Fruit fly (Drosophila melanogaster) whole organism, embryonic: ENCODE data around the gene cbt.

Experiments
- Adf1 ChIP-seq: fragments of 200-800 bp; sonication (Bioruptor generic); IDR thresholded peaks from 2 replicates; pipeline ENCODE4 v1.3.6; 2022; ENCODE audit warnings: missing biosample characterization, missing genetic modification characterization
- CG10147 ChIP-seq: fragments of 200-800 bp; sonication (Bioruptor generic); optimal IDR thresholded peaks from 2 replicates; lab custom pipeline; 2019; ENCODE audit warnings: missing biosample characterization, mild to moderate bottlenecking, missing genetic modification characterization, moderate library complexity
- CG10209 ChIP-seq: fragments of 200-800 bp; sonication (Bioruptor generic); optimal IDR thresholded peaks from 3 replicates; lab custom pipeline; 2017; ENCODE audit warnings: missing biosample characterization, mild to moderate bottlenecking, missing genetic modification characterization, missing genetic modification reagents
- CG10267 ChIP-seq: fragments of 200-800 bp; sonication (Bioruptor generic); optimal IDR thresholded peaks from 2 replicates; lab custom pipeline; 2018; ENCODE audit warnings: missing biosample characterization, mild to moderate bottlenecking, missing genetic modification characterization, moderate library complexity
- CG10565 ChIP-seq: fragments of 200-800 bp; sonication (Bioruptor generic); optimal IDR thresholded peaks from 3 replicates; lab custom pipeline; 2016; ENCODE audit warnings: missing biosample characterization, mild to moderate bottlenecking, missing genetic modification characterization
- CG10979 ChIP-seq: fragments of 200-800 bp; sonication (Bioruptor generic); optimal IDR thresholded peaks from 2 replicates; lab custom pipeline; 2018; ENCODE audit warnings: missing biosample characterization, mild to moderate bottlenecking, missing genetic modification characterization, moderate library complexity
- CG11085 ChIP-seq: fragments of 200-800 bp; sonication (Bioruptor generic); IDR thresholded peaks from 2 replicates; pipeline ENCODE4 v1.3.6; 2022; ENCODE audit warnings: missing biosample characterization, missing genetic modification characterization
- CG12299 ChIP-seq: fragments of 200-800 bp; sonication (Bioruptor generic); optimal IDR thresholded peaks from 2 replicates; lab custom pipeline; 2018; ENCODE audit warnings: missing biosample characterization, mild to moderate bottlenecking, missing genetic modification characterization
- CG13775 ChIP-seq: fragments of 200-800 bp; sonication (Bioruptor generic); optimal IDR thresholded peaks from 3 replicates; lab custom pipeline; 2017; ENCODE audit warnings: missing biosample characterization, mild to moderate bottlenecking, missing genetic modification characterization
- CG14667 ChIP-seq: fragments of 200-800 bp; sonication (Bioruptor generic); IDR thresholded peaks from 2 replicates; pipeline ENCODE4 v1.3.6; 2022; ENCODE audit warnings: missing biosample characterization, missing genetic modification characterization
- CG15479 ChIP-seq: fragments of 200-800 bp; sonication (Bioruptor generic); optimal IDR thresholded peaks from 3 replicates; lab custom pipeline; 2019; ENCODE audit warnings: missing biosample characterization, mild to moderate bottlenecking, missing genetic modification characterization, moderate library complexity
- CG17802 ChIP-seq: fragments of 200-800 bp; sonication (Bioruptor generic); optimal IDR thresholded peaks from 2 replicates; lab custom pipeline; 2018; ENCODE audit warnings: missing biosample characterization, mild to moderate bottlenecking, missing genetic modification characterization, moderate library complexity
- CG2129 ChIP-seq: fragments of 200-800 bp; sonication (Bioruptor generic); IDR thresholded peaks from 2 replicates; pipeline ENCODE4 v1.3.6; 2022; ENCODE audit warnings: missing biosample characterization, missing genetic modification characterization; ENCODE audit not compliant: partially characterized antibody
- CG34422 ChIP-seq: fragments of 200-800 bp; sonication (Bioruptor generic); IDR thresholded peaks from 3 replicates; pipeline ENCODE4 v1.3.6; 2022; ENCODE audit warnings: missing biosample characterization, missing genetic modification characterization
- CG4360 ChIP-seq: fragments of 200-800 bp; sonication (Bioruptor generic); IDR thresholded peaks from 2 replicates; pipeline ENCODE4 v1.3.6; 2022; ENCODE audit warnings: missing biosample characterization, missing genetic modification characterization
- CG4820 ChIP-seq: fragments of 200-800 bp; sonication (Bioruptor generic); optimal IDR thresholded peaks from 3 replicates; lab custom pipeline; 2016; ENCODE audit warnings: missing biosample characterization, missing genetic modification characterization
- CG4854 ChIP-seq: fragments of 200-800 bp; sonication (Bioruptor generic); optimal IDR thresholded peaks from 2 replicates; lab custom pipeline; 2016; ENCODE audit warnings: missing biosample characterization, missing genetic modification characterization, inconsistent platforms
- CG6791 ChIP-seq: fragments of 200-800 bp; sonication (Bioruptor generic); IDR thresholded peaks from 3 replicates; pipeline ENCODE4 v1.3.6; 2022; ENCODE audit warnings: missing biosample characterization, missing genetic modification characterization; ENCODE audit not compliant: partially characterized antibody
- CG7963 ChIP-seq: fragments of 200-800 bp; sonication (Bioruptor generic); IDR thresholded peaks from 3 replicates; pipeline ENCODE4 v1.3.6; 2022; ENCODE audit warnings: missing biosample characterization, missing genetic modification characterization; ENCODE audit not compliant: partially characterized antibody
- CG8089 ChIP-seq: fragments of 200-800 bp; sonication (Bioruptor generic); optimal IDR thresholded peaks from 3 replicates; lab custom pipeline; 2016; ENCODE audit warnings: missing biosample characterization, missing genetic modification characterization
- CG8281 ChIP-seq: fragments of 200-800 bp; sonication (Bioruptor generic); optimal IDR thresholded peaks from 2 replicates; lab custom pipeline; 2018; ENCODE audit warnings: missing biosample characterization, mild to moderate bottlenecking, missing genetic modification characterization, moderate library complexity
- CTCF ChIP-seq: fragments of 200-800 bp; sonication (Bioruptor generic); optimal IDR thresholded peaks from 2 replicates; lab custom pipeline; 2017; ENCODE audit warnings: missing biosample characterization, mild to moderate bottlenecking, missing genetic modification characterization, moderate library complexity
- Dek ChIP-seq: fragments of 200-800 bp; sonication (Bioruptor generic); optimal IDR thresholded peaks from 3 replicates; lab custom pipeline; 2019; ENCODE audit warnings: missing biosample characterization, mild to moderate bottlenecking, missing genetic modification characterization, moderate library complexity
- HLH54F ChIP-seq: fragments of 200-800 bp; sonication (Bioruptor generic); optimal IDR thresholded peaks from 3 replicates; lab custom pipeline; 2016; ENCODE audit warnings: missing biosample characterization, missing genetic modification characterization
- Hmx ChIP-seq: fragments of 200-800 bp; sonication (Bioruptor generic); optimal IDR thresholded peaks from 2 replicates; lab custom pipeline; 2016; ENCODE audit warnings: missing biosample characterization, missing genetic modification characterization
- Hr3 ChIP-seq: fragments of 200-800 bp; sonication (Bioruptor generic); optimal IDR thresholded peaks from 3 replicates; lab custom pipeline; 2016; ENCODE audit warnings: missing biosample characterization, missing genetic modification characterization
- Mad ChIP-seq: fragments of 200-800 bp; sonication (Bioruptor generic); optimal IDR thresholded peaks from 2 replicates; lab custom pipeline; 2016; ENCODE audit warnings: missing biosample characterization, missing genetic modification characterization
- NC2β ChIP-seq: fragments of 200-800 bp; sonication (Bioruptor generic); optimal IDR thresholded peaks from 2 replicates; lab custom pipeline; 2016; ENCODE audit warnings: missing biosample characterization, missing genetic modification characterization
- Vsx1 ChIP-seq: fragments of 200-800 bp; sonication (Bioruptor generic); optimal IDR thresholded peaks from 2 replicates; lab custom pipeline; 2017; ENCODE audit warnings: missing biosample characterization, mild to moderate bottlenecking, missing genetic modification characterization, missing genetic modification reagents
- abd-A ChIP-seq: fragments of 200-800 bp; sonication (Bioruptor generic); optimal IDR thresholded peaks from 3 replicates; lab custom pipeline; 2019; ENCODE audit warnings: missing biosample characterization, mild to moderate bottlenecking, missing genetic modification characterization, moderate library complexity
- crp ChIP-seq, 2 experiments: fragments of 200-800 bp; sonication (Bioruptor generic); optimal IDR thresholded peaks; 2 replicates in 1 of 2; 3 replicates in 1 of 2; lab custom pipeline; 2017; ENCODE audit warnings: missing biosample characterization in 2 of 2, missing genetic modification characterization in 2 of 2, mild to moderate bottlenecking in 1 of 2, moderate library complexity in 1 of 2
- dan ChIP-seq: fragments of 200-800 bp; sonication (Bioruptor generic); IDR thresholded peaks from 2 replicates; pipeline ENCODE4 v1.3.6; 2022; ENCODE audit warnings: missing biosample characterization, missing genetic modification characterization
- dati ChIP-seq: fragments of 200-800 bp; sonication (Bioruptor generic); IDR thresholded peaks from 2 replicates; pipeline ENCODE4 v1.3.6; 2022; ENCODE audit warnings: missing biosample characterization, missing genetic modification characterization
- emc ChIP-seq: fragments of 200-800 bp; sonication (Bioruptor generic); optimal IDR thresholded peaks from 2 replicates; lab custom pipeline; 2016; ENCODE audit warnings: missing biosample characterization, missing genetic modification characterization
- ewg ChIP-seq: fragments of 200-800 bp; sonication (Bioruptor generic); optimal IDR thresholded peaks from 3 replicates; lab custom pipeline; 2017; ENCODE audit warnings: mild to moderate bottlenecking, missing biosample characterization, missing genetic modification reagents, missing genetic modification characterization
- fru ChIP-seq: fragments of >200 bp; optimal IDR thresholded peaks from 2 replicates; lab custom pipeline; 2017
- her ChIP-seq: fragments of 200-800 bp; sonication (Bioruptor generic); optimal IDR thresholded peaks from 2 replicates; lab custom pipeline; 2016; ENCODE audit warnings: missing biosample characterization, missing genetic modification characterization
- hth ChIP-seq: fragments of >200 bp; optimal IDR thresholded peaks from 2 replicates; lab custom pipeline; 2017; ENCODE audit warnings: inconsistent platforms
- kni ChIP-seq: fragments of 200-800 bp; sonication (Bioruptor generic); optimal IDR thresholded peaks from 3 replicates; lab custom pipeline; 2017; ENCODE audit warnings: mild to moderate bottlenecking, missing biosample characterization, missing genetic modification reagents, missing genetic modification characterization
- lmd ChIP-seq: fragments of 200-800 bp; sonication (Bioruptor generic); IDR thresholded peaks from 2 replicates; pipeline ENCODE4 v1.3.6; 2022; ENCODE audit warnings: missing biosample characterization, missing genetic modification characterization
- mam ChIP-seq: fragments of 200-800 bp; sonication (Bioruptor generic); optimal IDR thresholded peaks from 3 replicates; lab custom pipeline; 2016; ENCODE audit warnings: missing biosample characterization, missing genetic modification characterization
- nmo ChIP-seq: fragments of 200-800 bp; sonication (Bioruptor generic); optimal IDR thresholded peaks from 2 replicates; lab custom pipeline; 2018; ENCODE audit warnings: missing biosample characterization, mild to moderate bottlenecking, missing genetic modification characterization, moderate library complexity
- pan ChIP-seq, 4 experiments: fragments of >200 bp in 3 of 4; fragments of 200-800 bp in 1 of 4; sonication (Bioruptor generic) in 1 of 4; optimal IDR thresholded peaks in 3 of 4; IDR thresholded peaks in 1 of 4; 2 replicates each; pipeline versions ENCODE4 v1.3.6 to Lab custom; 2017 to 2022; ENCODE audit warnings: missing biosample characterization in 2 of 4, missing genetic modification characterization in 2 of 4, mixed read lengths in 1 of 4
- rib ChIP-seq: fragments of 200-800 bp; sonication (Bioruptor generic); IDR thresholded peaks from 2 replicates; pipeline ENCODE4 v1.3.6; 2022; ENCODE audit warnings: missing biosample characterization, missing genetic modification characterization
- sens ChIP-seq: fragments of 200-800 bp; sonication (Bioruptor generic); peaks from one replicate; lab custom pipeline; 2016; ENCODE audit warnings: missing biosample characterization, missing genetic modification characterization
- seq ChIP-seq: fragments of 200-800 bp; sonication (Bioruptor generic); IDR thresholded peaks from 2 replicates; pipeline ENCODE4 v1.3.6; 2022; ENCODE audit warnings: missing biosample characterization, missing genetic modification characterization
- ssp ChIP-seq: fragments of 200-800 bp; sonication (Bioruptor generic); IDR thresholded peaks from 2 replicates; pipeline ENCODE4 v1.3.6; 2022; ENCODE audit warnings: missing biosample characterization, missing genetic modification characterization
- tap ChIP-seq: fragments of 200-800 bp; optimal IDR thresholded peaks from 3 replicates; lab custom pipeline; 2019; ENCODE audit warnings: missing biosample characterization, mild to moderate bottlenecking, missing genetic modification characterization, moderate library complexity
- tgo ChIP-seq: fragments of 200-800 bp; sonication (Bioruptor generic); IDR thresholded peaks from 3 replicates; pipeline ENCODE4 v1.3.6; 2022; ENCODE audit warnings: missing biosample characterization, missing genetic modification characterization
- vvl ChIP-seq: fragments of 200-800 bp; sonication (Bioruptor generic); IDR thresholded peaks from 2 replicates; pipeline ENCODE4 v1.3.6; 2022; ENCODE audit warnings: missing biosample characterization, missing genetic modification characterization
- yki ChIP-seq: fragments of >200 bp; optimal IDR thresholded peaks from 3 replicates; lab custom pipeline; 2018

The cbt gene

DNA sequence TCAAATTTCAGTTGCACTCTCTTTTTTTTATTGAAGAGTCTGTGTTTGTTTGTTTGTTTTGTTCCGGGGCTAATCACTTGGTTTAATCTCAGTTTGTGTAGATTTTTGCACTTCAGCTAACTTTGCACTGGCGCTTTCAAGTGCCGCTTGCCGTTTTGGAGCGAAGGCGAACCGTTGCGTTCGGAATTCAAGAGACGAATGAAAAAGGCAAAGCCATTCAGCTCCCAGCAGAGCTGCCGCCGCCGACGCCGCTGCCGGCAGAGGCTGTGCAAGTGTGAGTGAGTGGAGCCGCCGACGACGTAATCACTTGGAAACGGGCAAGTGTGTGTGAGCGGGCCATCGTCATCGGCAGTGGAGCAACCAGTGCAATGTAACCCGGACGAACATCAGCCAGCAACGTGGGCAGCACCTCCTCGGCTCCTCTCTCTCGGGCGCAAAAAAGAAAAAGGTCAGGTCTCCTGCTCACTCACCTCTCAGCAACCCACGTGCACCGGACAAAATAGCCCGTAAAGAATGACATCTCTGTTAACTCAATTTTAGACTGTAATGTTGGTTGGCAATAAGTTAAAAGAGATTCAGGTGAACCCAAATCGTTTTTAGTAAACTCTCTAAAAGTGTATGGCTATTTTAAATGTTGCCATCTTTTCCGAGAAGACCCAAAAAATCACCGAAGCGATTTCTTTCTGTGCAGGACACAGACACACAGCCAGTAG, at the start of gene cbt (continued):
- no peak for TF ChIP-seq tgo
- TF ChIP-seq CG14667 (GFP tag; lab: Robert Waterston, UW), result no peak
- TF ChIP-seq CG7963 (GFP tag; lab: Robert Waterston, UW), result no peak
- TF ChIP-seq ewg, result peak; percentile 93
- peak; percentile 98 for TF ChIP-seq Dek (tag; lab: Kevin White, UChicago)
- no peak for TF ChIP-seq ssp (GFP tag; lab: Robert Waterston, UW)
- TF ChIP-seq tap (tag; lab: Kevin White, UChicago), result peak; percentile 97
- TF ChIP-seq CG2129, result no peak
- TF ChIP-seq vvl (GFP tag; lab: Robert Waterston, UW), result no peak
- no peak for TF ChIP-seq lmd (GFP tag; lab: Robert Waterston, UW)
- peak; percentile 93 for TF ChIP-seq CG4854
- peak; percentile 97 for TF ChIP-seq CG12299
- peak; percentile 89 for TF ChIP-seq Vsx1 (GFP tag; lab: Kevin White, UChicago)
- TF ChIP-seq seq (GFP tag; lab: Robert Waterston, UW), result no peak
- peak; percentile 98 for TF ChIP-seq mam (GFP tag; lab: Kevin White, UChicago)
- no peak for TF ChIP-seq CG34422
- peak; percentile 93 for TF ChIP-seq emc
- TF ChIP-seq CG6791 (GFP tag; lab: Robert Waterston, UW), result no peak
- peak; percentile 97 for TF ChIP-seq CG10979 (tag; lab: Kevin White, UChicago)
- peak; percentile 97 for TF ChIP-seq CG8089
- TF ChIP-seq CG10147 (GFP tag; lab: Kevin White, UChicago), result peak; percentile 97
- no peak for TF ChIP-seq hth (lab: Kevin White, UChicago)
- peak; percentile 97 for TF ChIP-seq CG4820 (GFP tag; lab: Kevin White, UChicago)
- TF ChIP-seq Adf1, result no peak
- TF ChIP-seq CG8281 (tag; lab: Kevin White, UChicago), result peak; percentile 89
- no peak for TF ChIP-seq dan (GFP tag; lab: Robert Waterston, UW)
- peak; percentile 97 for TF ChIP-seq nmo (GFP tag; lab: Kevin White, UChicago)
- TF ChIP-seq abd-A (tag; lab: Kevin White, UChicago), result peak; percentile 94
- TF ChIP-seq CTCF (GFP tag; lab: Kevin White, UChicago), result peak; percentile 41
- TF ChIP-seq CG10209 (GFP tag; lab: Kevin White, UChicago), result peak; percentile 97
- TF ChIP-seq dati, result no peak
- peak; percentile 97 for TF ChIP-seq kni (GFP tag; lab: Kevin White, UChicago)
- peak; percentile 84 for TF ChIP-seq Hmx
- no peak for TF ChIP-seq pan (optimal IDR thresholded peaks at IDR 0.05; lab: Kevin White, UChicago)
- TF ChIP-seq pan (GFP tag; optimal IDR thresholded peaks at IDR 0.05 in 1 of 2, IDR thresholded peaks at IDR 0.05 in 1 of 2), result no peak
- TF ChIP-seq Hr3 (GFP tag; lab: Kevin White, UChicago), result peak; percentile 96
- TF ChIP-seq yki, result peak; percentile 7
- peak; percentile 33 to 79 for TF ChIP-seq crp (GFP tag; optimal IDR thresholded peaks at IDR 0.05; lab: Kevin White, UChicago)
- peak; percentile 96 for TF ChIP-seq CG13775 (GFP tag; lab: Kevin White, UChicago)
- TF ChIP-seq her (GFP tag; lab: Kevin White, UChicago), result peak; percentile 97
- TF ChIP-seq Mad (GFP tag; lab: Kevin White, UChicago), result peak; percentile 97
- TF ChIP-seq CG10565 (GFP tag; lab: Kevin White, UChicago), result peak; percentile 88
- peak; percentile 89 for TF ChIP-seq CG17802
- no peak for TF ChIP-seq CG11085 (GFP tag; lab: Robert Waterston, UW)
- TF ChIP-seq CG15479 (GFP tag; lab: Kevin White, UChicago), result no peak
- TF ChIP-seq HLH54F (GFP tag; lab: Kevin White, UChicago), result peak; percentile 98
- TF ChIP-seq CG4360, result no peak
- TF ChIP-seq sens (GFP tag; lab: Kevin White, UChicago), result peak; percentile 100
- TF ChIP-seq fru (lab: Kevin White, UChicago), result no peak
- peak; percentile 98 for TF ChIP-seq NC2β
- peak; percentile 93 for TF ChIP-seq CG10267 (tag; lab: Kevin White, UChicago)
- TF ChIP-seq rib (GFP tag; lab: Robert Waterston, UW), result no peak
